Worm (Caenorhabditis elegans) whole organism, L1 larva: ENCODE results near the gene hmg-5.

ENCODE experiments used
- C34B4.2 ChIP-seq: sonication (generic microtip); optimal IDR thresholded peaks from 2 replicates; lab custom pipeline; 2017; ENCODE audit warnings: mild to moderate bottlenecking, missing genetic modification characterization, missing compliant biosample characterization
- F16B12.6 ChIP-seq: fragments of 150-350 bp; optimal IDR thresholded peaks from 2 replicates; lab custom pipeline; 2014; ENCODE audit warnings: missing biosample characterization, missing genetic modification characterization
- Y116A8C.19 ChIP-seq: sonication (generic microtip); optimal IDR thresholded peaks from 2 replicates; lab custom pipeline; 2016; ENCODE audit warnings: missing compliant biosample characterization, missing genetic modification characterization, borderline replicate concordance
- aha-1 ChIP-seq: fragments of 150-350 bp; optimal IDR thresholded peaks from 2 replicates; lab custom pipeline; 2014; ENCODE audit warnings: missing biosample characterization, missing genetic modification characterization
- aly-2 ChIP-seq: fragments of 150-350 bp; optimal IDR thresholded peaks from 2 replicates; lab custom pipeline; 2014; ENCODE audit warnings: missing biosample characterization, missing genetic modification characterization
- ama-1 ChIP-seq: fragments of 150-350 bp; optimal IDR thresholded peaks from 2 replicates; lab custom pipeline; 2014
- blmp-1 ChIP-seq: fragments of 150-350 bp; optimal IDR thresholded peaks from 2 replicates; lab custom pipeline; 2014; ENCODE audit warnings: missing biosample characterization, missing genetic modification characterization
- ceh-8 ChIP-seq: fragments of 200-800 bp; sonication (Bioruptor generic); optimal IDR thresholded peaks from 2 replicates; lab custom pipeline; 2018; ENCODE audit warnings: mild to moderate bottlenecking, missing genetic modification characterization, moderate library complexity, missing compliant biosample characterization
- ceh-82 ChIP-seq, 3 experiments: fragments of 150-350 bp in 1 of 3; sonication (generic microtip) in 2 of 3; optimal IDR thresholded peaks; 2 replicates each; lab custom pipeline; 2014 to 2017; ENCODE audit warnings: missing biosample characterization in 3 of 3, missing genetic modification characterization in 3 of 3
- ceh-88 ChIP-seq: fragments of 200-800 bp; sonication (Bioruptor generic); IDR thresholded peaks from 2 replicates; pipeline ENCODE4 v1.3.6; 2022; ENCODE audit warnings: missing genetic modification characterization, missing compliant biosample characterization
- dpl-1 ChIP-seq, 3 experiments: fragments of 150-350 bp in 2 of 3; sonication (generic microtip) in 1 of 3; optimal IDR thresholded peaks; 2 replicates each; lab custom pipeline; 2014 to 2017; ENCODE audit warnings: missing biosample characterization in 3 of 3, missing genetic modification characterization in 3 of 3, missing genetic modification reagents in 3 of 3
- dsc-1 ChIP-seq: sonication (generic microtip); optimal IDR thresholded peaks from 2 replicates; lab custom pipeline; 2016; ENCODE audit warnings: mild to moderate bottlenecking, missing genetic modification characterization, missing compliant biosample characterization
- efl-1 ChIP-seq, 4 experiments: fragments of 150-350 bp; optimal IDR thresholded peaks in 3 of 4; peaks in 1 of 4; 1 replicate in 1 of 4; 2 replicates in 3 of 4; lab custom pipeline; 2014; ENCODE audit warnings: missing biosample characterization in 2 of 4, missing genetic modification characterization in 2 of 4, missing genetic modification reagents in 2 of 4
- egl-27 ChIP-seq, 2 experiments: fragments of 150-350 bp in 1 of 2; sonication (generic microtip); optimal IDR thresholded peaks; 3 replicates each; lab custom pipeline; 2017 to 2018; ENCODE audit warnings: missing biosample characterization in 2 of 2, missing genetic modification characterization in 2 of 2, missing genetic modification reagents in 2 of 2
- elt-2 ChIP-seq: sonication (generic microtip); optimal IDR thresholded peaks from 2 replicates; lab custom pipeline; 2016; ENCODE audit warnings: missing genetic modification characterization, mild to moderate bottlenecking, inconsistent platforms, missing compliant biosample characterization, missing genetic modification reagents
- ets-5 ChIP-seq: fragments of 200-800 bp; sonication (Bioruptor generic); IDR thresholded peaks from 2 replicates; pipeline ENCODE4 v1.3.6; 2022; ENCODE audit warnings: missing genetic modification characterization, missing compliant biosample characterization
- fkh-4 ChIP-seq: sonication (generic microtip); optimal IDR thresholded peaks from 2 replicates; lab custom pipeline; 2016; ENCODE audit warnings: missing compliant biosample characterization, missing genetic modification characterization, borderline replicate concordance
- fos-1 ChIP-seq: fragments of 150-350 bp; optimal IDR thresholded peaks from 2 replicates; lab custom pipeline; 2014; ENCODE audit warnings: missing biosample characterization, missing genetic modification characterization
- grh-1 ChIP-seq: fragments of 200-800 bp; sonication (Bioruptor generic); IDR thresholded peaks from 2 replicates; pipeline ENCODE4 v1.3.6; 2022; ENCODE audit warnings: missing genetic modification reagents, missing genetic modification characterization, missing compliant biosample characterization
- hlh-17 ChIP-seq: fragments of 200-800 bp; sonication (Bioruptor generic); optimal IDR thresholded peaks from 2 replicates; lab custom pipeline; 2018; ENCODE audit warnings: missing genetic modification characterization, mild to moderate bottlenecking, missing compliant biosample characterization, moderate library complexity, borderline replicate concordance
- hlh-4 ChIP-seq: sonication (generic microtip); optimal IDR thresholded peaks from 2 replicates; lab custom pipeline; 2016; ENCODE audit warnings: mild to moderate bottlenecking, missing genetic modification characterization, missing compliant biosample characterization
- irx-1 ChIP-seq: sonication (generic microtip); optimal IDR thresholded peaks from 2 replicates; lab custom pipeline; 2016; ENCODE audit warnings: missing genetic modification characterization, missing compliant biosample characterization
- lin-13 ChIP-seq: fragments of 150-350 bp; optimal IDR thresholded peaks from 2 replicates; lab custom pipeline; 2014; ENCODE audit warnings: missing biosample characterization, missing genetic modification reagents, missing genetic modification characterization
- lin-14 ChIP-seq: fragments of 200-800 bp; sonication (Bioruptor generic); optimal IDR thresholded peaks from 2 replicates; lab custom pipeline; 2018; ENCODE audit warnings: mild to moderate bottlenecking, missing genetic modification characterization, moderate library complexity, missing compliant biosample characterization
- lin-15B ChIP-seq: fragments of 150-350 bp; sonication (generic microtip); optimal IDR thresholded peaks from 3 replicates; lab custom pipeline; 2014; ENCODE audit warnings: missing biosample characterization, missing genetic modification characterization
- lir-3 ChIP-seq: sonication (generic microtip); optimal IDR thresholded peaks from 2 replicates; lab custom pipeline; 2016; ENCODE audit warnings: mild to moderate bottlenecking, missing genetic modification characterization, moderate library complexity, missing compliant biosample characterization; ENCODE audit not compliant: poor library complexity
- lsy-2 ChIP-seq, 2 experiments: fragments of 150-350 bp; optimal IDR thresholded peaks; 2 replicates each; lab custom pipeline; 2014; ENCODE audit warnings: missing biosample characterization in 2 of 2, missing genetic modification characterization in 2 of 2
- mab-9 ChIP-seq: fragments of 200-800 bp; sonication (Bioruptor generic); IDR thresholded peaks from 2 replicates; pipeline ENCODE4 v1.3.6; 2022; ENCODE audit warnings: missing genetic modification reagents, missing genetic modification characterization, missing compliant biosample characterization
- mdl-1 ChIP-seq, 2 experiments: fragments of 150-350 bp; optimal IDR thresholded peaks; 2 replicates each; lab custom pipeline; 2014 to 2017; ENCODE audit warnings: missing biosample characterization in 2 of 2, missing genetic modification characterization in 2 of 2, inconsistent platforms in 1 of 2
- mef-2 ChIP-seq: fragments of 150-350 bp; optimal IDR thresholded peaks from 2 replicates; lab custom pipeline; 2014; ENCODE audit warnings: missing biosample characterization, missing genetic modification characterization
- nhr-11 ChIP-seq: fragments of 150-350 bp; optimal IDR thresholded peaks from 2 replicates; lab custom pipeline; 2014; ENCODE audit warnings: missing biosample characterization, missing genetic modification characterization
- nhr-19 ChIP-seq: fragments of 200-800 bp; sonication (Bioruptor generic); conservative IDR thresholded peaks from 2 replicates; pipeline ENCODE4 v1.3.6; 2022; ENCODE audit warnings: missing genetic modification characterization, missing compliant biosample characterization
- nhr-20 ChIP-seq: sonication (generic microtip); optimal IDR thresholded peaks from 2 replicates; lab custom pipeline; 2016; ENCODE audit warnings: mild to moderate bottlenecking, missing genetic modification characterization, missing compliant biosample characterization
- nhr-28 ChIP-seq: fragments of 150-350 bp; optimal IDR thresholded peaks from 2 replicates; lab custom pipeline; 2014; ENCODE audit warnings: missing biosample characterization, missing genetic modification characterization
- nhr-47 ChIP-seq: sonication (generic microtip); optimal IDR thresholded peaks from 2 replicates; lab custom pipeline; 2016; ENCODE audit warnings: mild to moderate bottlenecking, missing genetic modification characterization, moderate library complexity, missing compliant biosample characterization
- nhr-71 ChIP-seq: sonication (generic microtip); optimal IDR thresholded peaks from 2 replicates; lab custom pipeline; 2016; ENCODE audit warnings: mild to moderate bottlenecking, missing genetic modification characterization, moderate library complexity, missing compliant biosample characterization
- nhr-77 ChIP-seq: fragments of 150-350 bp; optimal IDR thresholded peaks from 2 replicates; lab custom pipeline; 2014; ENCODE audit warnings: missing biosample characterization, missing genetic modification characterization
- pax-3 ChIP-seq: fragments of 200-800 bp; sonication (Bioruptor generic); optimal IDR thresholded peaks from 2 replicates; lab custom pipeline; 2018; ENCODE audit warnings: mild to moderate bottlenecking, missing genetic modification characterization, moderate library complexity, missing compliant biosample characterization
- skn-1 ChIP-seq: fragments of 150-350 bp; optimal IDR thresholded peaks from 2 replicates; lab custom pipeline; 2014; ENCODE audit warnings: missing biosample characterization, missing genetic modification characterization
- snu-23 ChIP-seq: sonication (generic microtip); optimal IDR thresholded peaks from 2 replicates; lab custom pipeline; 2016; ENCODE audit warnings: missing genetic modification characterization, missing compliant biosample characterization
- sox-4 ChIP-seq: sonication (generic microtip); optimal IDR thresholded peaks from 2 replicates; lab custom pipeline; 2016; ENCODE audit warnings: missing genetic modification characterization, missing compliant biosample characterization
- sptf-1 ChIP-seq: fragments of 150-350 bp; optimal IDR thresholded peaks from 2 replicates; lab custom pipeline; 2014; ENCODE audit warnings: missing biosample characterization, missing genetic modification characterization
- sup-37 ChIP-seq: fragments of 200-800 bp; sonication (Bioruptor generic); optimal IDR thresholded peaks from 2 replicates; lab custom pipeline; 2018; ENCODE audit warnings: mild to moderate bottlenecking, missing genetic modification characterization, missing compliant biosample characterization
- swsn-7 ChIP-seq: sonication (generic microtip); optimal IDR thresholded peaks from 2 replicates; lab custom pipeline; 2016; ENCODE audit warnings: missing genetic modification characterization, missing compliant biosample characterization
- tlp-1 ChIP-seq: fragments of 150-350 bp; optimal IDR thresholded peaks from 2 replicates; lab custom pipeline; 2014; ENCODE audit warnings: missing biosample characterization, missing genetic modification characterization
- vab-15 ChIP-seq: sonication (generic microtip); optimal IDR thresholded peaks from 2 replicates; lab custom pipeline; 2017; ENCODE audit warnings: missing genotype, mild to moderate bottlenecking, missing genetic modification characterization, missing compliant biosample characterization
- xbp-1 ChIP-seq: sonication (generic microtip); optimal IDR thresholded peaks from 2 replicates; lab custom pipeline; 2016; ENCODE audit warnings: missing genetic modification characterization, missing compliant biosample characterization
- zip-4 ChIP-seq: fragments of 200-800 bp; sonication (Bioruptor generic); optimal IDR thresholded peaks from 2 replicates; lab custom pipeline; 2018; ENCODE audit warnings: mild to moderate bottlenecking, missing genetic modification characterization, moderate library complexity, missing compliant biosample characterization
- ztf-11 ChIP-seq, 2 experiments: sonication (generic microtip); optimal IDR thresholded peaks; 2 replicates each; lab custom pipeline; 2016 to 2017; ENCODE audit warnings: missing genetic modification characterization in 2 of 2, missing biosample characterization in 1 of 2, missing compliant biosample characterization in 1 of 2
- ztf-4 ChIP-seq: fragments of 150-350 bp; optimal IDR thresholded peaks from 2 replicates; lab custom pipeline; 2014; ENCODE audit warnings: missing biosample characterization, missing genetic modification characterization

hmg-5 gene

ce11 chrIV:7620450-7620849 is 25.6 kb downstream of the hmg-5 start:
- TF ChIP-seq mef-2 (tag; lab: Kevin White, UChicago) (no peak), efl-1 (optimal IDR thresholded peaks at IDR 0.05; lab: Kevin White, UChicago) (no peak), efl-1 (GFP tag; optimal IDR thresholded peaks at IDR 0.05 in 1 of 2; lab: Kevin White, UChicago) (peak in 1 of 2 experiments; percentile 76), lsy-2 (tag; optimal IDR thresholded peaks at IDR 0.05; lab: Kevin White, UChicago) (no peak), aly-2 (tag; lab: Kevin White, UChicago) (no peak), ztf-4 (tag; lab: Kevin White, UChicago) (no peak), Y116A8C.19 (tag; lab: Kevin White, UChicago) (no peak), nhr-71 (no peak), ceh-88 (no peak), ceh-82 (tag; optimal IDR thresholded peaks at IDR 0.05; lab: Kevin White, UChicago) (peak in 1 of 3 experiments; percentile 1), fkh-4 (tag; lab: Kevin White, UChicago) (no peak), sox-4 (tag; lab: Kevin White, UChicago) (no peak), hlh-17 (GFP tag; lab: Kevin White, UChicago) (no peak), lin-14 (peak; percentile 54), aha-1 (no peak), grh-1 (no peak), fos-1 (tag; lab: Kevin White, UChicago) (no peak)

- TF ChIP-seq Y116A8C.19 (tag; lab: Kevin White, UChicago) (no peak), F16B12.6 (no peak), mef-2 (tag; lab: Kevin White, UChicago) (no peak), aly-2 (tag; lab: Kevin White, UChicago) (no peak), nhr-28 (no peak), dpl-1 (GFP tag; optimal IDR thresholded peaks at IDR 0.05; lab: Kevin White, UChicago) (no peak), lin-14 (peak; percentile 86), sup-37 (GFP tag; lab: Kevin White, UChicago) (no peak), C34B4.2 (no peak), nhr-11 (no peak), ets-5 (GFP tag; lab: Robert Waterston, UW) (no peak), pax-3 (tag; lab: Kevin White, UChicago) (no peak), snu-23 (GFP tag; lab: Kevin White, UChicago) (peak; percentile 34), nhr-71 (peak; percentile 48), ceh-82 (tag; optimal IDR thresholded peaks at IDR 0.05; lab: Kevin White, UChicago) (peak in 2 of 3 experiments; percentile 46 to 54), lin-13 (GFP tag; lab: Kevin White, UChicago) (no peak), mdl-1 (tag; optimal IDR thresholded peaks at IDR 0.05; lab: Kevin White, UChicago) (no peak), lir-3 (no peak), swsn-7 (tag; lab: Kevin White, UChicago) (peak; percentile 47), nhr-47 (tag; lab: Kevin White, UChicago) (peak; percentile 40), mab-9 (no peak), ceh-8 (GFP tag; lab: Kevin White, UChicago) (no peak), sptf-1 (tag; lab: Kevin White, UChicago) (no peak), vab-15 (tag; lab: Kevin White, UChicago) (no peak), skn-1 (tag; lab: Kevin White, UChicago) (no peak), nhr-77 (tag; lab: Kevin White, UChicago) (no peak), irx-1 (no peak), ceh-88 (no peak), blmp-1 (tag; lab: Kevin White, UChicago) (no peak), ama-1 (no peak), nhr-19 (GFP tag; lab: Robert Waterston, UW) (no peak), hlh-4 (tag; lab: Kevin White, UChicago) (no peak), egl-27 (tag; optimal IDR thresholded peaks at IDR 0.05; lab: Kevin White, UChicago) (no peak), ztf-11 (tag; optimal IDR thresholded peaks at IDR 0.05; lab: Kevin White, UChicago) (no peak), dsc-1 (tag; lab: Kevin White, UChicago) (no peak), zip-4 (GFP tag; lab: Kevin White, UChicago) (no peak), lin-15B (tag; lab: Kevin White, UChicago) (no peak), elt-2 (no peak), nhr-20 (tag; lab: Kevin White, UChicago) (no peak), tlp-1 (tag; lab: Kevin White, UChicago) (no peak), xbp-1 (peak; percentile 26), aha-1 (no peak)
Measured at ce11 chrIV:7619261-7619660, 26.8 kb downstream of the hmg-5 start.
